Worm (Caenorhabditis elegans) whole organism, L4 larva: Measurements from ENCODE around the gene C02B8.3.

Experiments used
- F26F4.8 ChIP-seq: fragments of 200-800 bp; sonication (Bioruptor generic); conservative IDR thresholded peaks from 2 replicates; pipeline ENCODE4 v1.3.6; 2022; ENCODE audit warnings: missing genetic modification characterization, missing compliant biosample characterization
- F44E2.7 ChIP-seq: fragments of 200-800 bp; sonication (Bioruptor generic); IDR thresholded peaks from 2 replicates; pipeline ENCODE4 v2.1.2; 2022; ENCODE audit warnings: missing genetic modification characterization, missing compliant biosample characterization
- F49E8.2 ChIP-seq: sonication (generic microtip); optimal IDR thresholded peaks from 2 replicates; lab custom pipeline; 2016; ENCODE audit warnings: missing compliant biosample characterization, mild to moderate bottlenecking, missing genetic modification characterization, borderline replicate concordance
- R02D3.7 ChIP-seq: fragments of 150-350 bp; sonication (generic microtip); optimal IDR thresholded peaks from 3 replicates; lab custom pipeline; 2014; ENCODE audit warnings: missing biosample characterization, missing genetic modification characterization
- T20F7.1 ChIP-seq: fragments of 200-800 bp; sonication (Bioruptor generic); optimal IDR thresholded peaks from 2 replicates; lab custom pipeline; 2018; ENCODE audit warnings: mild to moderate bottlenecking, missing genetic modification characterization, missing compliant biosample characterization
- T26A8.4 ChIP-seq: fragments of 200-800 bp; sonication (Bioruptor generic); IDR thresholded peaks from 2 replicates; pipeline ENCODE4 v1.3.6; 2022; ENCODE audit warnings: missing genetic modification characterization, missing compliant biosample characterization
- Y48G9A.11 ChIP-seq: fragments of 200-800 bp; sonication (Bioruptor generic); IDR thresholded peaks from 2 replicates; pipeline ENCODE4 v1.3.6; 2022; ENCODE audit warnings: missing genetic modification reagents, missing genetic modification characterization, missing compliant biosample characterization
- Y75B8A.6 ChIP-seq: fragments of 200-800 bp; sonication (Bioruptor generic); IDR thresholded peaks from 2 replicates; pipeline ENCODE4 v1.3.6; 2022; ENCODE audit warnings: missing genetic modification reagents, missing genetic modification characterization, missing compliant biosample characterization
- aha-1 ChIP-seq: fragments of 150-350 bp; peaks from one replicate; lab custom pipeline; 2014; ENCODE audit warnings: missing biosample characterization, missing genetic modification characterization
- aly-2 ChIP-seq: sonication (generic microtip); optimal IDR thresholded peaks from 2 replicates; lab custom pipeline; 2018; ENCODE audit warnings: missing biosample characterization, missing genetic modification characterization
- ama-1 ChIP-seq: fragments of 150-350 bp; optimal IDR thresholded peaks from 2 replicates; lab custom pipeline; 2014; ENCODE audit warnings: inconsistent platforms, mixed read lengths
- ceh-20 ChIP-seq: fragments of 200-800 bp; sonication (Bioruptor generic); IDR thresholded peaks from 2 replicates; pipeline ENCODE4 v1.3.6; 2022; ENCODE audit warnings: missing genetic modification reagents, missing genetic modification characterization, missing compliant biosample characterization
- ceh-28 ChIP-seq: fragments of 150-350 bp; optimal IDR thresholded peaks from 2 replicates; lab custom pipeline; 2014; ENCODE audit warnings: missing biosample characterization, missing genetic modification reagents, missing genetic modification characterization
- ceh-44 ChIP-seq: fragments of 200-800 bp; sonication (Bioruptor generic); IDR thresholded peaks from 2 replicates; pipeline ENCODE4 v1.3.6; 2022; ENCODE audit warnings: missing genetic modification reagents, missing genetic modification characterization, missing compliant biosample characterization
- ceh-62 ChIP-seq: sonication (generic microtip); optimal IDR thresholded peaks from 2 replicates; lab custom pipeline; 2017; ENCODE audit warnings: missing biosample characterization, missing genetic modification characterization
- ceh-82 ChIP-seq: sonication (generic microtip); optimal IDR thresholded peaks from 2 replicates; lab custom pipeline; 2017; ENCODE audit warnings: missing biosample characterization, missing genetic modification characterization
- ces-1 ChIP-seq: fragments of 150-350 bp; sonication (generic microtip); optimal IDR thresholded peaks from 4 replicates; lab custom pipeline; 2014; ENCODE audit warnings: missing biosample characterization, missing genetic modification reagents, missing genetic modification characterization
- cey-2 ChIP-seq: sonication (generic microtip); optimal IDR thresholded peaks from 3 replicates; lab custom pipeline; 2017; ENCODE audit warnings: missing genetic modification characterization, mild to moderate bottlenecking, missing compliant biosample characterization, antibody characterized with exemption, borderline replicate concordance; ENCODE audit not compliant: insufficient read depth
- daf-12 ChIP-seq: fragments of 150-350 bp; optimal IDR thresholded peaks from 2 replicates; lab custom pipeline; 2014; ENCODE audit warnings: missing biosample characterization, missing genetic modification reagents, missing genetic modification characterization
- daf-16 ChIP-seq, 3 experiments: sonication (generic microtip); optimal IDR thresholded peaks; 2 replicates each; lab custom pipeline; 2016 to 2017; ENCODE audit warnings: missing genetic modification characterization in 3 of 3, missing genetic modification reagents in 3 of 3, mild to moderate bottlenecking in 2 of 3, missing compliant biosample characterization in 2 of 3, missing biosample characterization in 1 of 3, moderate library complexity in 1 of 3
- daf-19 ChIP-seq: fragments of 200-800 bp; sonication (Bioruptor generic); conservative IDR thresholded peaks from 2 replicates; pipeline ENCODE4 v1.3.6; 2022; ENCODE audit warnings: missing genetic modification characterization, missing compliant biosample characterization
- dmd-6 ChIP-seq: fragments of 200-800 bp; sonication (Bioruptor generic); IDR thresholded peaks from 2 replicates; pipeline ENCODE4 v1.3.6; 2022; ENCODE audit warnings: missing genetic modification reagents, missing genetic modification characterization, missing compliant biosample characterization
- dmd-8 ChIP-seq: fragments of 200-800 bp; sonication (Bioruptor generic); IDR thresholded peaks from 2 replicates; pipeline ENCODE4 v1.3.6; 2022; ENCODE audit warnings: missing genetic modification characterization, missing compliant biosample characterization
- dmd-9 ChIP-seq: fragments of 200-800 bp; sonication (Bioruptor generic); IDR thresholded peaks from 2 replicates; pipeline ENCODE4 v1.3.6; 2022; ENCODE audit warnings: missing genetic modification reagents, missing genetic modification characterization, missing compliant biosample characterization
- hlh-11 ChIP-seq: fragments of 200-800 bp; sonication (Bioruptor generic); optimal IDR thresholded peaks from 2 replicates; lab custom pipeline; 2018; ENCODE audit warnings: mild to moderate bottlenecking, missing genetic modification characterization, missing compliant biosample characterization
- hlh-30 ChIP-seq: sonication (generic microtip); optimal IDR thresholded peaks from 2 replicates; lab custom pipeline; 2017; ENCODE audit warnings: antibody characterized with exemption, mild to moderate bottlenecking, missing genetic modification characterization, missing compliant biosample characterization; ENCODE audit not compliant: insufficient read depth
- hmg-1.1 ChIP-seq: fragments of 200-800 bp; sonication (Bioruptor generic); IDR thresholded peaks from 2 replicates; pipeline ENCODE4 v1.3.6; 2022; ENCODE audit warnings: missing genetic modification reagents, missing genetic modification characterization, missing compliant biosample characterization
- lin-13 ChIP-seq: fragments of 150-350 bp; optimal IDR thresholded peaks from 2 replicates; lab custom pipeline; 2014; ENCODE audit warnings: missing biosample characterization, missing genetic modification reagents, missing genetic modification characterization
- mdl-1 ChIP-seq, 2 experiments: fragments of 150-350 bp in 1 of 2; sonication (generic microtip) in 1 of 2; optimal IDR thresholded peaks; 2 replicates each; lab custom pipeline; 2014 to 2017; ENCODE audit warnings: missing biosample characterization in 2 of 2, missing genetic modification characterization in 2 of 2
- mxl-2 ChIP-seq: fragments of 200-800 bp; sonication (Bioruptor generic); conservative IDR thresholded peaks from 2 replicates; pipeline ENCODE4 v1.3.6; 2022; ENCODE audit warnings: missing genetic modification reagents, missing genetic modification characterization, missing compliant biosample characterization
- mxl-3 ChIP-seq: fragments of 200-800 bp; sonication (Bioruptor generic); optimal IDR thresholded peaks from 2 replicates; lab custom pipeline; 2018; ENCODE audit warnings: mild to moderate bottlenecking, missing genetic modification characterization, missing compliant biosample characterization
- nhr-10 ChIP-seq: fragments of 150-350 bp; optimal IDR thresholded peaks from 2 replicates; lab custom pipeline; 2014; ENCODE audit warnings: missing biosample characterization, missing genetic modification characterization
- nhr-11 ChIP-seq: fragments of 150-350 bp; optimal IDR thresholded peaks from 2 replicates; lab custom pipeline; 2014; ENCODE audit warnings: missing biosample characterization, missing genetic modification characterization
- nhr-25 ChIP-seq: sonication (generic microtip); optimal IDR thresholded peaks from 2 replicates; lab custom pipeline; 2017; ENCODE audit warnings: missing genetic modification characterization, mild to moderate bottlenecking, missing compliant biosample characterization, antibody characterized with exemption, moderate library complexity, borderline replicate concordance; ENCODE audit not compliant: insufficient read depth
- nhr-28 ChIP-seq: fragments of 150-350 bp; optimal IDR thresholded peaks from 2 replicates; lab custom pipeline; 2014; ENCODE audit warnings: missing biosample characterization, missing genetic modification characterization
- nhr-77 ChIP-seq: fragments of 150-350 bp; optimal IDR thresholded peaks from 2 replicates; lab custom pipeline; 2014; ENCODE audit warnings: missing biosample characterization, missing genetic modification characterization
- pha-4 ChIP-seq, 2 experiments: fragments of 150-350 bp in 1 of 2; fragments of 200-800 bp in 1 of 2; sonication (Bioruptor generic) in 1 of 2; IDR thresholded peaks in 1 of 2; optimal IDR thresholded peaks in 1 of 2; 2 replicates each; pipeline versions ENCODE4 v1.3.6 to Lab custom; 2014 to 2022; ENCODE audit warnings: missing genetic modification characterization in 2 of 2, missing genetic modification reagents in 2 of 2, missing biosample characterization in 1 of 2, missing compliant biosample characterization in 1 of 2
- php-3 ChIP-seq: fragments of 200-800 bp; sonication (Bioruptor generic); IDR thresholded peaks from 2 replicates; pipeline ENCODE4 v1.3.6; 2022; ENCODE audit warnings: missing genetic modification reagents, missing genetic modification characterization, missing compliant biosample characterization
- pqm-1 ChIP-seq: sonication (generic microtip); optimal IDR thresholded peaks from 2 replicates; lab custom pipeline; 2017; ENCODE audit warnings: missing biosample characterization, missing genetic modification characterization
- rbr-2 ChIP-seq: sonication (generic microtip); optimal IDR thresholded peaks from 2 replicates; lab custom pipeline; 2016; ENCODE audit warnings: missing genotype, missing genetic modification characterization, missing compliant biosample characterization
- sdz-12 ChIP-seq: fragments of 200-800 bp; sonication (Bioruptor generic); optimal IDR thresholded peaks from 2 replicates; lab custom pipeline; 2018; ENCODE audit warnings: mild to moderate bottlenecking, missing genetic modification characterization, missing compliant biosample characterization
- skn-1 ChIP-seq: fragments of 150-350 bp; optimal IDR thresholded peaks from 2 replicates; lab custom pipeline; 2014; ENCODE audit warnings: missing biosample characterization, missing genetic modification characterization
- spr-3 ChIP-seq: fragments of 200-800 bp; sonication (Bioruptor generic); optimal IDR thresholded peaks from 2 replicates; lab custom pipeline; 2018; ENCODE audit warnings: mild to moderate bottlenecking, missing genetic modification characterization, missing compliant biosample characterization
- tag-97 ChIP-seq: fragments of 200-800 bp; sonication (Bioruptor generic); IDR thresholded peaks from 2 replicates; pipeline ENCODE4 v1.3.6; 2022; ENCODE audit warnings: missing genetic modification characterization, missing compliant biosample characterization
- unc-130 ChIP-seq: sonication (generic microtip); optimal IDR thresholded peaks from 2 replicates; lab custom pipeline; 2016; ENCODE audit warnings: missing genetic modification reagents, missing genetic modification characterization, missing compliant biosample characterization
- unc-62 ChIP-seq, 3 experiments: fragments of 150-350 bp in 1 of 3; sonication (generic microtip); optimal IDR thresholded peaks in 2 of 3; peaks in 1 of 3; 1 replicate in 1 of 3; 2 replicates in 2 of 3; lab custom pipeline; 2014 to 2017; ENCODE audit warnings: missing biosample characterization in 3 of 3, missing genetic modification characterization in 3 of 3, missing genetic modification reagents in 3 of 3, missing genotype in 1 of 3
- vab-7 ChIP-seq: fragments of 200-800 bp; sonication (Bioruptor generic); IDR thresholded peaks from 2 replicates; pipeline ENCODE4 v1.3.6; 2022; ENCODE audit warnings: missing genetic modification reagents, missing genetic modification characterization, missing compliant biosample characterization
- zag-1 ChIP-seq: fragments of 150-350 bp; optimal IDR thresholded peaks from 2 replicates; lab custom pipeline; 2014; ENCODE audit warnings: missing biosample characterization, missing genetic modification characterization
- zip-11 ChIP-seq: fragments of 200-800 bp; sonication (Bioruptor generic); IDR thresholded peaks from 2 replicates; pipeline ENCODE4 v1.3.6; 2022; ENCODE audit warnings: missing genetic modification characterization, missing compliant biosample characterization
- zip-2 ChIP-seq: fragments of 150-350 bp; optimal IDR thresholded peaks from 2 replicates; lab custom pipeline; 2014; ENCODE audit warnings: missing biosample characterization, missing genetic modification characterization
- ztf-7 ChIP-seq: fragments of 150-350 bp; optimal IDR thresholded peaks from 2 replicates; lab custom pipeline; 2014; ENCODE audit warnings: missing biosample characterization, missing genetic modification characterization

Gene C02B8.3

ce11 chrX:8109531-8109930 is 29.7 kb upstream of the C02B8.3 start (continued):
- TF ChIP-seq Y75B8A.6 = no peak
- TF ChIP-seq unc-62 (GFP tag; optimal IDR thresholded peaks at IDR 0.05 in 1 of 2; lab: Kevin White, UChicago) = no peak
- no peak for TF ChIP-seq unc-62 (tag; optimal IDR thresholded peaks at IDR 0.05; lab: Kevin White, UChicago)
- TF ChIP-seq php-3 = no peak
- no peak for TF ChIP-seq dmd-8 (GFP tag; lab: Robert Waterston, UW)
- peak; percentile 43 for TF ChIP-seq nhr-11 (tag; lab: Kevin White, UChicago)
- TF ChIP-seq ceh-20 (GFP tag; lab: Robert Waterston, UW) = no peak
- TF ChIP-seq vab-7 (GFP tag; lab: Robert Waterston, UW) = no peak
- peak; percentile 26 for TF ChIP-seq nhr-77 (tag; lab: Kevin White, UChicago)
- peak; percentile 70 for TF ChIP-seq hmg-1.1 (GFP tag; lab: Robert Waterston, UW)
- no peak for TF ChIP-seq aly-2
- TF ChIP-seq T20F7.1 (GFP tag; lab: Kevin White, UChicago) = no peak
- no peak for TF ChIP-seq nhr-25 (tag; lab: Kevin White, UChicago)
- TF ChIP-seq F44E2.7 (GFP tag; lab: Robert Waterston, UW) = no peak
- TF ChIP-seq ceh-44 (GFP tag; lab: Robert Waterston, UW) = no peak
- TF ChIP-seq lin-13 (GFP tag; lab: Kevin White, UChicago) = no peak
- TF ChIP-seq zip-2 (tag; lab: Kevin White, UChicago) = peak; percentile 18
- no peak for TF ChIP-seq cey-2 (tag; lab: Kevin White, UChicago)
- TF ChIP-seq skn-1 (tag; lab: Kevin White, UChicago) = no peak
- TF ChIP-seq mxl-3 (GFP tag; lab: Kevin White, UChicago) = no peak
- TF ChIP-seq dmd-6 (GFP tag; lab: Robert Waterston, UW) = no peak
- no peak for TF ChIP-seq ces-1 (GFP tag; lab: Kevin White, UChicago)
- no peak for TF ChIP-seq ztf-7 (tag; lab: Kevin White, UChicago)
- no peak for TF ChIP-seq daf-19 (GFP tag; lab: Robert Waterston, UW)
- no peak for TF ChIP-seq Y48G9A.11
- TF ChIP-seq F49E8.2 (tag; lab: Kevin White, UChicago) = no peak
- TF ChIP-seq mdl-1 (tag; optimal IDR thresholded peaks at IDR 0.05; lab: Kevin White, UChicago) = no peak
- no peak for TF ChIP-seq ceh-28 (tag; lab: Kevin White, UChicago)
- no peak for TF ChIP-seq nhr-28 (tag; lab: Kevin White, UChicago)
- TF ChIP-seq daf-16 (GFP tag; optimal IDR thresholded peaks at IDR 0.05; lab: Kevin White, UChicago) = no peak
- peak; percentile 54 for TF ChIP-seq daf-16 (tag; optimal IDR thresholded peaks at IDR 0.05; lab: Kevin White, UChicago)
- TF ChIP-seq spr-3 (GFP tag; lab: Kevin White, UChicago) = no peak
- TF ChIP-seq nhr-10 = no peak
- TF ChIP-seq rbr-2 (tag; lab: Kevin White, UChicago) = peak; percentile 8
- TF ChIP-seq ceh-82 = no peak
- no peak for TF ChIP-seq zag-1 (tag; lab: Kevin White, UChicago)
- TF ChIP-seq zip-11 = no peak
- TF ChIP-seq mxl-2 (GFP tag; lab: Robert Waterston, UW) = no peak
- no peak for TF ChIP-seq pqm-1 (tag; lab: Kevin White, UChicago)
- TF ChIP-seq ceh-62 = no peak
- no peak for TF ChIP-seq daf-12
- no peak for TF ChIP-seq R02D3.7
- no peak for TF ChIP-seq sdz-12 (GFP tag; lab: Kevin White, UChicago)
- TF ChIP-seq pha-4 (GFP tag; IDR thresholded peaks at IDR 0.05; lab: Robert Waterston, UW) = no peak
- TF ChIP-seq pha-4 (tag; optimal IDR thresholded peaks at IDR 0.05; lab: Kevin White, UChicago) = peak; percentile 1
- TF ChIP-seq hlh-30 (tag; lab: Kevin White, UChicago) = peak; percentile 8
- TF ChIP-seq F26F4.8 = no peak
- peak; percentile 47 for TF ChIP-seq aha-1 (tag; lab: Kevin White, UChicago)
- 0 out of 2 replicates have a peak, but pooled peaks have one; percentile 51 for TF ChIP-seq T26A8.4 (GFP tag; lab: Robert Waterston, UW)
- peak; percentile 57 for TF ChIP-seq hlh-11
- no peak for TF ChIP-seq ama-1 (lab: Kevin White, UChicago)
- no peak for TF ChIP-seq dmd-9
- no peak for TF ChIP-seq tag-97 (GFP tag; lab: Robert Waterston, UW)
- no peak for TF ChIP-seq unc-130 (GFP tag; lab: Kevin White, UChicago)
